Worm (Caenorhabditis elegans): ENCODE data around the gene tmem-17.
A peak's percentile ranks its signal among the peaks of the same experiment; 100 is the strongest.

The tmem-17 gene

ce11 chrIII:7111793-7112192, 41.7 kb downstream of the tmem-17 start, which contains the start of gene B0280.7:
B0280.7 (minus strand) TSS chrIII:7111893.
- TF ChIP-seq eyg-1 (tag; optimal IDR thresholded peaks at IDR 0.05) (no peak), unc-42 (tag; optimal IDR thresholded peaks at IDR 0.05) (no peak), hlh-6 (tag; optimal IDR thresholded peaks at IDR 0.05) (no peak), Y22D7AL.16 (tag; optimal IDR thresholded peaks at IDR 0.05) (no peak), fkh-10 (GFP tag; optimal IDR thresholded peaks at IDR 0.05) (no peak), nfya-1 (tag; optimal IDR thresholded peaks at IDR 0.05) (no peak), ceh-34 (tag; optimal IDR thresholded peaks at IDR 0.05) (no peak), fax-1 (tag; optimal IDR thresholded peaks at IDR 0.05) (no peak), ceh-9 (tag; optimal IDR thresholded peaks at IDR 0.05) (no peak), pha-2 (tag; optimal IDR thresholded peaks at IDR 0.05) (no peak), ets-4 (tag; optimal IDR thresholded peaks at IDR 0.05) (no peak)

- TF ChIP-seq pha-2 (tag; optimal IDR thresholded peaks at IDR 0.05) (no peak), ttx-3 (tag; optimal IDR thresholded peaks at IDR 0.05) (no peak), C08G9.2 (tag; optimal IDR thresholded peaks at IDR 0.05) (no peak), nfya-1 (tag; optimal IDR thresholded peaks at IDR 0.05) (no peak), fkh-6 (tag; optimal IDR thresholded peaks at IDR 0.05) (no peak), npax-4 (tag; optimal IDR thresholded peaks at IDR 0.05) (no peak), pros-1 (tag; optimal IDR thresholded peaks at IDR 0.05) (no peak), ceh-34 (tag; optimal IDR thresholded peaks at IDR 0.05) (no peak), ahr-1 (tag; optimal IDR thresholded peaks at IDR 0.05) (no peak), ama-1 (optimal IDR thresholded peaks at IDR 0.05) (no peak), elt-2 (tag; optimal IDR thresholded peaks at IDR 0.05) (no peak), fkh-10 (GFP tag; optimal IDR thresholded peaks at IDR 0.05) (no peak), lim-6 (tag; optimal IDR thresholded peaks at IDR 0.05) (no peak), K09A11.1 (tag; optimal IDR thresholded peaks at IDR 0.05; ENCODE audit: insufficient read depth) (no peak), nhr-11 (tag; optimal IDR thresholded peaks at IDR 0.05) (no peak), ceh-48 (tag; optimal IDR thresholded peaks at IDR 0.05) (no peak), pag-3 (tag; optimal IDR thresholded peaks at IDR 0.05; ENCODE audit: borderline replicate concordance) (no peak), pha-4 (tag; optimal IDR thresholded peaks at IDR 0.05) (no peak), fax-1 (tag; optimal IDR thresholded peaks at IDR 0.05) (no peak), hlh-15 (tag; optimal IDR thresholded peaks at IDR 0.05) (no peak)
Observed at ce11 chrIII:7112285-7112684, 42.2 kb downstream of the tmem-17 start.

- TF ChIP-seq fkh-10 (GFP tag; optimal IDR thresholded peaks at IDR 0.05) (no peak), C08G9.2 (tag; optimal IDR thresholded peaks at IDR 0.05) (no peak), elt-4 (tag; optimal IDR thresholded peaks at IDR 0.05) (no peak), lim-6 (tag; optimal IDR thresholded peaks at IDR 0.05) (no peak), ceh-14 (tag; optimal IDR thresholded peaks at IDR 0.05) (no peak), ceh-6 (GFP tag; optimal IDR thresholded peaks at IDR 0.05) (no peak), hlh-30 (tag; optimal IDR thresholded peaks at IDR 0.05; ENCODE audit: insufficient read depth) (no peak), nhr-11 (tag; optimal IDR thresholded peaks at IDR 0.05) (no peak), ceh-34 (tag; optimal IDR thresholded peaks at IDR 0.05) (no peak), mec-3 (tag; optimal IDR thresholded peaks at IDR 0.05; ENCODE audit: borderline replicate concordance) (no peak), ahr-1 (tag; optimal IDR thresholded peaks at IDR 0.05) (no peak), ceh-9 (tag; optimal IDR thresholded peaks at IDR 0.05) (no peak), lin-11 (tag; optimal IDR thresholded peaks at IDR 0.05) (no peak), ceh-18 (tag; optimal IDR thresholded peaks at IDR 0.05) (no peak), sox-4 (tag; optimal IDR thresholded peaks at IDR 0.05) (no peak), pha-2 (tag; optimal IDR thresholded peaks at IDR 0.05) (no peak)
Observed at ce11 chrIII:7114952-7115488, 44.9 kb downstream of the tmem-17 start, which contains the start of gene nhr-10. nhr-10 (minus strand) TSS chrIII:7115438.

ce11 chrIII:7116615-7117252, 46.7 kb downstream of the tmem-17 start:
- peak; percentile 41 for TF ChIP-seq ceh-18 (tag; optimal IDR thresholded peaks at IDR 0.05)
- no peak for TF ChIP-seq ztf-16 (tag; optimal IDR thresholded peaks at IDR 0.05)
- peak; percentile 61 for TF ChIP-seq nfya-1 (tag; optimal IDR thresholded peaks at IDR 0.05)
- TF ChIP-seq gmeb-2 (tag; optimal IDR thresholded peaks at IDR 0.05): no peak
- peak; percentile 81 for TF ChIP-seq hlh-30 (tag; optimal IDR thresholded peaks at IDR 0.05; ENCODE audit: insufficient read depth)
- peak; percentile 52 for TF ChIP-seq tbx-2 (tag; optimal IDR thresholded peaks at IDR 0.05)
- no peak for TF ChIP-seq C08G9.2 (tag; optimal IDR thresholded peaks at IDR 0.05)
- peak; percentile 41 for TF ChIP-seq pros-1 (tag; optimal IDR thresholded peaks at IDR 0.05)
- peak; percentile 27 for TF ChIP-seq ref-2 (tag; optimal IDR thresholded peaks at IDR 0.05)
- no peak for TF ChIP-seq Y22D7AL.16 (tag; optimal IDR thresholded peaks at IDR 0.05)
- peak; percentile 40 for TF ChIP-seq ceh-34 (tag; optimal IDR thresholded peaks at IDR 0.05)
- peak; percentile 10 for TF ChIP-seq ceh-14 (tag; optimal IDR thresholded peaks at IDR 0.05)
- peak; percentile 44 for TF ChIP-seq unc-55 (GFP tag; optimal IDR thresholded peaks at IDR 0.05)

Measured in whole organism, late embryonic.